Worm (Caenorhabditis elegans) whole organism, early embryonic: ENCODE results near the gene F26F2.4.

ENCODE experiments used
- aly-1 ChIP-seq: sonication (generic microtip); optimal IDR thresholded peaks from 2 replicates; lab custom pipeline; 2016; ENCODE audit warnings: missing genetic modification characterization, missing compliant biosample characterization
- ama-1 ChIP-seq: fragments of 150-350 bp; optimal IDR thresholded peaks from 2 replicates; lab custom pipeline; 2014
- ceh-13 ChIP-seq: fragments of 200-800 bp; sonication (Bioruptor generic); optimal IDR thresholded peaks from 2 replicates; lab custom pipeline; 2018; ENCODE audit warnings: mild to moderate bottlenecking, missing genetic modification characterization, missing compliant biosample characterization
- ceh-36 ChIP-seq: sonication (generic microtip); optimal IDR thresholded peaks from 2 replicates; lab custom pipeline; 2016; ENCODE audit warnings: missing genetic modification characterization, inconsistent platforms, missing compliant biosample characterization
- pes-1 ChIP-seq: fragments of 200-800 bp; sonication (Bioruptor generic); IDR thresholded peaks from 2 replicates; pipeline ENCODE4 v1.3.6; 2022; ENCODE audit warnings: missing genetic modification reagents, missing genetic modification characterization, missing compliant biosample characterization

- TF ChIP-seq ceh-13 (GFP tag; lab: Kevin White, UChicago) = no peak
- TF ChIP-seq ama-1 (lab: Kevin White, UChicago) = no peak
- no peak for TF ChIP-seq pes-1 (GFP tag; lab: Robert Waterston, UW)
- no peak for TF ChIP-seq aly-1 (tag; lab: Kevin White, UChicago)
- no peak for TF ChIP-seq ceh-36 (tag; lab: Kevin White, UChicago)
Observed at ce11 chrV:20547048-20547447, 22.0 kb upstream of the F26F2.4 start, which contains the start of gene Y38H6C.18.
